Fruit fly (Drosophila melanogaster): ENCODE data around the gene PyK.

Gene PyK

DNA sequence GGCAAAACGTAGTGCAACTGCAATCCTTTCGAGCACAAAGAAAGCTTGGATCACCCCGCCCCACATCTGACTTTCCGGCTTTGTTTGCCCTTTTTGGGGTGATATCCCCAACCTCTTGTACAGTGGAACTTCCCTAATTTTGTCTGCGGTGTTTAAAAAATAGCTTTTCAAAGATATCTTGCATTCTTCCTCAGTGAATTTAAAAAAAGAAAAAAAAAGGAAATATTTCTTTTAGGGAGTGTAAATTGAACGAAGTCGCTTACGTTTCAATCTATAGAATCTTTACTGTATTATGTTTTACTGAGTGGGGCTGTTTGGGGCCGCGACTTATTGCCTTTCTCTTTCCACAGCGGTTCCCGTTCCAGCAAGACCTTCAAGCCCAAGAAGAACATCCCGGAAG, 54.3 kb downstream of the PyK start (continued):
- TF ChIP-seq Med (GFP tag) = peak; percentile 87
- peak; percentile 35; the same call in 1 of the 2 replicates for TF ChIP-seq Oaz (GFP tag; IDR thresholded peaks at IDR 0.05)
- no peak for TF ChIP-seq tio (GFP tag; optimal IDR thresholded peaks at IDR 0.05)
- peak; percentile 37 for TF ChIP-seq Chrac-16 (GFP tag; optimal IDR thresholded peaks at IDR 0.05)
- TF ChIP-seq YL-1 (GFP tag; optimal IDR thresholded peaks at IDR 0.05) = no peak
- peak; percentile 29 for TF ChIP-seq Fer2 (tag; optimal IDR thresholded peaks at IDR 0.05)
- TF ChIP-seq Taf1 (GFP tag; IDR thresholded peaks at IDR 0.05) = peak; percentile 60; the same call in 1 of the 2 replicates
- no peak for TF ChIP-seq Trl (optimal IDR thresholded peaks at IDR 0.05)
- peak; percentile 29 for TF ChIP-seq Trl (GFP tag; optimal IDR thresholded peaks at IDR 0.05)
- TF ChIP-seq CG3847 (GFP tag; IDR thresholded peaks at IDR 0.05) = peak; percentile 66
- peak; percentile 74 for TF ChIP-seq H2.0 (GFP tag; IDR thresholded peaks at IDR 0.05)
- no peak for TF ChIP-seq CG16779 (GFP tag; IDR thresholded peaks at IDR 0.05)
- TF ChIP-seq CG17802 (tag; optimal IDR thresholded peaks at IDR 0.05) = no peak
- TF ChIP-seq MESR4 (GFP tag; optimal IDR thresholded peaks at IDR 0.05) = no peak
- peak; percentile 56 for TF ChIP-seq Dip3 (GFP tag; optimal IDR thresholded peaks at IDR 0.05)
- peak; percentile 72 for TF ChIP-seq CG7372 (GFP tag; IDR thresholded peaks at IDR 0.05)
- TF ChIP-seq dmrt99B (tag; optimal IDR thresholded peaks at IDR 0.05) = no peak
- peak; percentile 87 for TF ChIP-seq CG11456 (GFP tag; IDR thresholded peaks at IDR 0.05)
- peak; percentile 41 for TF ChIP-seq Hr3 (GFP tag; optimal IDR thresholded peaks at IDR 0.05)
- no peak for TF ChIP-seq Deaf1 (tag; optimal IDR thresholded peaks at IDR 0.05)
- peak; percentile 56 for TF ChIP-seq az2 (GFP tag; optimal IDR thresholded peaks at IDR 0.05)
- peak; percentile 52 for TF ChIP-seq CG7786 (GFP tag; optimal IDR thresholded peaks at IDR 0.05)
- TF ChIP-seq Fer1 (GFP tag; optimal IDR thresholded peaks at IDR 0.05) = peak; percentile 63
- TF ChIP-seq CG1832 (GFP tag; optimal IDR thresholded peaks at IDR 0.05) = no peak
- TF ChIP-seq CG10565 (GFP tag; optimal IDR thresholded peaks at IDR 0.05) = no peak
- TF ChIP-seq CG18476 (GFP tag; optimal IDR thresholded peaks at IDR 0.05) = peak; percentile 0
- TF ChIP-seq pum (GFP tag; optimal IDR thresholded peaks at IDR 0.05) = peak; percentile 26
- no peak for TF ChIP-seq Lpt (GFP tag; optimal IDR thresholded peaks at IDR 0.05)
- peak; percentile 41 for TF ChIP-seq CG4424 (GFP tag; optimal IDR thresholded peaks at IDR 0.05)
- TF ChIP-seq bcd (GFP tag; optimal IDR thresholded peaks at IDR 0.05) = peak; percentile 31
- TF ChIP-seq fu2 (GFP tag; optimal IDR thresholded peaks at IDR 0.05) = peak; percentile 18
- TF ChIP-seq CG14965 (GFP tag; optimal IDR thresholded peaks at IDR 0.05; ENCODE audit: borderline replicate concordance) = no peak
- TF ChIP-seq CG10147 (GFP tag; optimal IDR thresholded peaks at IDR 0.05) = no peak
- TF ChIP-seq Eip74EF (GFP tag; optimal IDR thresholded peaks at IDR 0.05) = peak in 1 of 2 experiments; percentile 40
- TF ChIP-seq sd (tag; optimal IDR thresholded peaks at IDR 0.05) = no peak
- no peak for TF ChIP-seq CG15073 (GFP tag; optimal IDR thresholded peaks at IDR 0.05)
- no peak for TF ChIP-seq CG11398 (GFP tag; optimal IDR thresholded peaks at IDR 0.05)
- TF ChIP-seq unpg (GFP tag; optimal IDR thresholded peaks at IDR 0.05) = peak; percentile 73
- peak; percentile 14 for TF ChIP-seq CG1602 (GFP tag; optimal IDR thresholded peaks at IDR 0.05)
- peak; percentile 54; the same call in 1 of the 2 replicates for TF ChIP-seq MBD-R2 (GFP tag; IDR thresholded peaks at IDR 0.05)
- no peak for TF ChIP-seq Optix (GFP tag; IDR thresholded peaks at IDR 0.05)
- TF ChIP-seq ems (GFP tag; optimal IDR thresholded peaks at IDR 0.05) = no peak
- no peak for TF ChIP-seq Doc3 (GFP tag; IDR thresholded peaks at IDR 0.05; ENCODE audit: partially characterized antibody)
- TF ChIP-seq sens (GFP tag) = peak; percentile 89
- TF ChIP-seq ERR (GFP tag; optimal IDR thresholded peaks at IDR 0.05) = peak; percentile 48
- no peak for TF ChIP-seq CG2129 (GFP tag; IDR thresholded peaks at IDR 0.05; ENCODE audit: partially characterized antibody)
- no peak for TF ChIP-seq cg (GFP tag; optimal IDR thresholded peaks at IDR 0.05)
- peak; percentile 42 for TF ChIP-seq pb (GFP tag; optimal IDR thresholded peaks at IDR 0.05)
- peak; percentile 56 for TF ChIP-seq Hmr (GFP tag; optimal IDR thresholded peaks at IDR 0.05)
- TF ChIP-seq CG15601 (tag; optimal IDR thresholded peaks at IDR 0.05) = no peak
- peak; percentile 63 for TF ChIP-seq CG13296 (GFP tag; optimal IDR thresholded peaks at IDR 0.05)
- TF ChIP-seq CG9876 (GFP tag; optimal IDR thresholded peaks at IDR 0.05) = no peak

Data from whole organism, embryonic.